Worm (Caenorhabditis elegans): ENCODE results near the gene ssup-72.

DNA sequence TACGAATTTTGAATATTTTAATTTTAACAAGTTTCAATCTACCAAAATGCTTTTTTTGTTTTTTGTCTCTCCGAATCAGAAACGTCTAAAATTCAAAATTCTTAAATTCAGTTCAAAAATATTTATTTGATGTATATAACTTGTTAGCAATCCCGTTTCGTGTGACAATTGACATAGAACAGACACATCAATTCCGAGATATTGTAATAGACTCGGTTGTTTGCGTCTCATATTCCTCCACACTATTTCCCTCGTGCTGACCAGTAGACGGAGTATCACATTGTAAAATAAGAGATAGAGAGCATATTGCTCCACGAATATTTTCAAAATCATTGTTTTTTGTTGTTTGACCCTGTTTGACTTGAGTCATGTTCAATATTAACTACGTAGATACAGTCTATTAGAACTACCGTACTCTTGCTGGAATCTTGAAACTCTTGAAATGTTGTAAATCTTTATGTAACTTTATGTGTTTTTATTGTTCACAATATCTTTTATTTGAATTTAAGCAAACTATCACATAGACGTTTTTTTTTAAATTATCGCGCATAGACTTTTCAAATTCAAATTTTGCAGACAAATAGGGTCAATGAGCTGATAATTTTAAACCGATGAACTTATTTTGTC lies 12.4 kb downstream of the ssup-72 start, which contains the start of gene T13C2.3:
- TF ChIP-seq T22C8.4 (GFP tag; IDR thresholded peaks at IDR 0.05) (no peak), cog-1 (tag; optimal IDR thresholded peaks at IDR 0.05) (no peak), ztf-29 (GFP tag; IDR thresholded peaks at IDR 0.05) (no peak), tab-1 (GFP tag; IDR thresholded peaks at IDR 0.05) (no peak)
